Fruit fly (Drosophila melanogaster) whole organism, embryonic: Measurements from ENCODE around the gene CG11700.

Source experiments
- CG10366 ChIP-seq: fragments of 200-800 bp; sonication (Bioruptor generic); IDR thresholded peaks from 2 replicates; pipeline ENCODE4 v1.3.6; 2022; ENCODE audit warnings: missing biosample characterization, missing genetic modification characterization
- CG12071 ChIP-seq: fragments of 200-800 bp; sonication (Bioruptor generic); optimal IDR thresholded peaks from 3 replicates; lab custom pipeline; 2018; ENCODE audit warnings: missing biosample characterization, mild to moderate bottlenecking, missing genetic modification characterization
- CG1233 ChIP-seq: fragments of 200-800 bp; sonication (Bioruptor generic); optimal IDR thresholded peaks from 4 replicates; lab custom pipeline; 2018; ENCODE audit warnings: missing biosample characterization, mild to moderate bottlenecking, missing genetic modification characterization
- CG14965 ChIP-seq: fragments of 200-800 bp; sonication (Bioruptor generic); optimal IDR thresholded peaks from 2 replicates; lab custom pipeline; 2016; ENCODE audit warnings: missing biosample characterization, missing genetic modification characterization, borderline replicate concordance
- CG15269 ChIP-seq: fragments of 200-800 bp; sonication (Bioruptor generic); optimal IDR thresholded peaks from 2 replicates; lab custom pipeline; 2018; ENCODE audit warnings: missing biosample characterization, mild to moderate bottlenecking, missing genetic modification characterization, moderate library complexity
- CG15601 ChIP-seq: fragments of 200-800 bp; sonication (Bioruptor generic); optimal IDR thresholded peaks from 3 replicates; lab custom pipeline; 2019; ENCODE audit warnings: missing biosample characterization, mild to moderate bottlenecking, missing genetic modification characterization, moderate library complexity
- CG15696 ChIP-seq: fragments of 200-800 bp; sonication (Bioruptor generic); optimal IDR thresholded peaks from 2 replicates; lab custom pipeline; 2019; ENCODE audit warnings: missing biosample characterization, mild to moderate bottlenecking, missing genetic modification characterization, moderate library complexity
- CG1603 ChIP-seq: fragments of 200-800 bp; sonication (Bioruptor generic); optimal IDR thresholded peaks from 2 replicates; lab custom pipeline; 2019; ENCODE audit warnings: missing biosample characterization, mild to moderate bottlenecking, missing genetic modification characterization, moderate library complexity
- CG16779 ChIP-seq: fragments of 200-800 bp; sonication (Bioruptor generic); IDR thresholded peaks from 2 replicates; pipeline ENCODE4 v1.3.6; 2022; ENCODE audit warnings: missing biosample characterization, missing genetic modification characterization
- CG2116 ChIP-seq: fragments of 200-800 bp; sonication (Bioruptor generic); optimal IDR thresholded peaks from 3 replicates; lab custom pipeline; 2018; ENCODE audit warnings: missing biosample characterization, mild to moderate bottlenecking, missing genetic modification characterization
- CG2199 ChIP-seq: fragments of 200-800 bp; sonication (Bioruptor generic); IDR thresholded peaks from 3 replicates; pipeline ENCODE4 v1.3.6; 2022; ENCODE audit warnings: missing biosample characterization, missing genetic modification characterization
- CG30020 ChIP-seq: fragments of 200-800 bp; optimal IDR thresholded peaks from 2 replicates; lab custom pipeline; 2019; ENCODE audit warnings: missing biosample characterization, mild to moderate bottlenecking, missing genetic modification characterization, moderate library complexity
- CG30403 ChIP-seq: fragments of 200-800 bp; sonication (Bioruptor generic); optimal IDR thresholded peaks from 3 replicates; lab custom pipeline; 2016; ENCODE audit warnings: missing biosample characterization, missing genetic modification characterization
- CG31224 ChIP-seq: fragments of 200-800 bp; sonication (Bioruptor generic); IDR thresholded peaks from 2 replicates; pipeline ENCODE4 v1.3.6; 2022; ENCODE audit warnings: missing biosample characterization, missing genetic modification characterization
- CG4282 ChIP-seq: fragments of 200-800 bp; sonication (Bioruptor generic); optimal IDR thresholded peaks from 2 replicates; lab custom pipeline; 2016; ENCODE audit warnings: missing biosample characterization, missing genetic modification characterization
- CG4707 ChIP-seq: fragments of 200-800 bp; sonication (Bioruptor generic); optimal IDR thresholded peaks from 2 replicates; lab custom pipeline; 2018; ENCODE audit warnings: missing biosample characterization, mild to moderate bottlenecking, missing genetic modification characterization, moderate library complexity
- CG4820 ChIP-seq: fragments of 200-800 bp; sonication (Bioruptor generic); optimal IDR thresholded peaks from 3 replicates; lab custom pipeline; 2016; ENCODE audit warnings: missing biosample characterization, missing genetic modification characterization
- CG5245 ChIP-seq: fragments of 200-800 bp; sonication (Bioruptor generic); optimal IDR thresholded peaks from 3 replicates; lab custom pipeline; 2016; ENCODE audit warnings: missing biosample characterization, missing genetic modification characterization
- CG7357 ChIP-seq: fragments of 200-800 bp; sonication (Bioruptor generic); IDR thresholded peaks from 3 replicates; pipeline ENCODE4 v1.3.6; 2022; ENCODE audit warnings: missing biosample characterization, missing genetic modification characterization
- Dbx ChIP-seq: fragments of 200-800 bp; sonication (Bioruptor generic); IDR thresholded peaks from 3 replicates; pipeline ENCODE4 v1.3.6; 2022; ENCODE audit warnings: missing biosample characterization, missing genetic modification characterization
- Gsc ChIP-seq: fragments of 200-800 bp; sonication (Bioruptor generic); IDR thresholded peaks from 2 replicates; pipeline ENCODE4 v1.3.6; 2022; ENCODE audit warnings: missing biosample characterization, missing genetic modification characterization
- Hr3 ChIP-seq: fragments of 200-800 bp; sonication (Bioruptor generic); optimal IDR thresholded peaks from 3 replicates; lab custom pipeline; 2016; ENCODE audit warnings: missing biosample characterization, missing genetic modification characterization
- Ssrp ChIP-seq: fragments of 200-800 bp; sonication (Bioruptor generic); optimal IDR thresholded peaks from 2 replicates; lab custom pipeline; 2018; ENCODE audit warnings: missing biosample characterization, mild to moderate bottlenecking, missing genetic modification characterization, moderate library complexity
- Taf1 ChIP-seq: fragments of 200-800 bp; sonication (Bioruptor generic); IDR thresholded peaks from 2 replicates; pipeline ENCODE4 v1.3.6; 2022; ENCODE audit warnings: missing biosample characterization, missing genetic modification characterization
- al ChIP-seq: fragments of 200-800 bp; sonication (Bioruptor generic); IDR thresholded peaks from 2 replicates; pipeline ENCODE4 v1.3.6; 2022; ENCODE audit warnings: missing biosample characterization, missing genetic modification characterization
- az2 ChIP-seq: fragments of 200-800 bp; sonication (Bioruptor generic); optimal IDR thresholded peaks from 3 replicates; lab custom pipeline; 2016; ENCODE audit warnings: missing biosample characterization, missing genetic modification characterization
- bigmax ChIP-seq: fragments of 200-800 bp; sonication (Bioruptor generic); optimal IDR thresholded peaks from 2 replicates; lab custom pipeline; 2018; ENCODE audit warnings: missing biosample characterization, mild to moderate bottlenecking, missing genetic modification characterization
- cato ChIP-seq: fragments of 200-800 bp; sonication (Bioruptor generic); optimal IDR thresholded peaks from 2 replicates; lab custom pipeline; 2016; ENCODE audit warnings: missing biosample characterization, missing genetic modification characterization, borderline replicate concordance
- caup ChIP-seq: fragments of 200-800 bp; sonication (Bioruptor generic); optimal IDR thresholded peaks from 3 replicates; lab custom pipeline; 2017; ENCODE audit warnings: missing biosample characterization, mild to moderate bottlenecking, missing genetic modification characterization, moderate library complexity; ENCODE audit not compliant: severe bottlenecking
- cg ChIP-seq: fragments of 200-800 bp; sonication (Bioruptor generic); optimal IDR thresholded peaks from 3 replicates; lab custom pipeline; 2019; ENCODE audit warnings: missing biosample characterization, mild to moderate bottlenecking, missing genetic modification characterization, moderate library complexity
- chif ChIP-seq, 2 experiments: fragments of 200-800 bp; sonication (Bioruptor generic); optimal IDR thresholded peaks; 3 replicates each; lab custom pipeline; 2016; ENCODE audit warnings: missing biosample characterization in 2 of 2, missing genetic modification characterization in 2 of 2
- cwo ChIP-seq: fragments of 200-800 bp; sonication (Bioruptor generic); optimal IDR thresholded peaks from 3 replicates; lab custom pipeline; 2017; ENCODE audit warnings: missing biosample characterization, missing genetic modification characterization, mild to moderate bottlenecking, moderate library complexity, missing genetic modification reagents
- dpn ChIP-seq, 2 experiments: fragments of 200-800 bp; sonication (Bioruptor generic); optimal IDR thresholded peaks; 3 replicates each; lab custom pipeline; 2016; ENCODE audit warnings: missing biosample characterization in 2 of 2, missing genetic modification characterization in 2 of 2
- fd102C ChIP-seq: fragments of 200-800 bp; sonication (Bioruptor generic); optimal IDR thresholded peaks from 2 replicates; lab custom pipeline; 2018; ENCODE audit warnings: missing biosample characterization, mild to moderate bottlenecking, missing genetic modification characterization, moderate library complexity
- fd96Cb ChIP-seq: fragments of 200-800 bp; sonication (Bioruptor generic); optimal IDR thresholded peaks from 2 replicates; lab custom pipeline; 2018; ENCODE audit warnings: missing biosample characterization, mild to moderate bottlenecking, missing genetic modification characterization, moderate library complexity
- fu2 ChIP-seq: fragments of 200-800 bp; sonication (Bioruptor generic); optimal IDR thresholded peaks from 2 replicates; lab custom pipeline; 2016; ENCODE audit warnings: missing biosample characterization, missing genetic modification characterization
- gt ChIP-seq: fragments of 200-800 bp; sonication (Bioruptor generic); IDR thresholded peaks from 2 replicates; pipeline ENCODE4 v1.3.6; 2022; ENCODE audit warnings: missing biosample characterization, missing genetic modification characterization
- jumu ChIP-seq: fragments of 200-800 bp; sonication (Bioruptor generic); optimal IDR thresholded peaks from 3 replicates; lab custom pipeline; 2016; ENCODE audit warnings: missing biosample characterization, missing genetic modification characterization
- kah ChIP-seq: fragments of 200-800 bp; sonication (Bioruptor generic); optimal IDR thresholded peaks from 2 replicates; lab custom pipeline; 2018; ENCODE audit warnings: missing biosample characterization, mild to moderate bottlenecking, missing genetic modification characterization
- lab ChIP-seq: fragments of 200-800 bp; sonication (Bioruptor generic); optimal IDR thresholded peaks from 3 replicates; lab custom pipeline; 2017; ENCODE audit warnings: missing biosample characterization, missing genetic modification characterization, mild to moderate bottlenecking, moderate library complexity, missing genetic modification reagents
- phol ChIP-seq: fragments of 200-800 bp; sonication (Bioruptor generic); optimal IDR thresholded peaks from 3 replicates; lab custom pipeline; 2018; ENCODE audit warnings: missing biosample characterization, mild to moderate bottlenecking, missing genetic modification characterization, moderate library complexity
- pita ChIP-seq: fragments of 200-800 bp; sonication (Bioruptor generic); optimal IDR thresholded peaks from 2 replicates; lab custom pipeline; 2017; ENCODE audit warnings: missing biosample characterization, mild to moderate bottlenecking, missing genetic modification characterization
- rib ChIP-seq: fragments of 200-800 bp; sonication (Bioruptor generic); IDR thresholded peaks from 2 replicates; pipeline ENCODE4 v1.3.6; 2022; ENCODE audit warnings: missing biosample characterization, missing genetic modification characterization
- salm ChIP-seq: fragments of 200-800 bp; sonication (Bioruptor generic); optimal IDR thresholded peaks from 2 replicates; lab custom pipeline; 2018; ENCODE audit warnings: missing biosample characterization, mild to moderate bottlenecking, missing genetic modification characterization
- shn ChIP-seq: fragments of 200-800 bp; sonication (Bioruptor generic); optimal IDR thresholded peaks from 3 replicates; lab custom pipeline; 2016; ENCODE audit warnings: missing biosample characterization, missing genetic modification characterization
- sim ChIP-seq: fragments of 200-800 bp; sonication (Bioruptor generic); IDR thresholded peaks from 2 replicates; pipeline ENCODE4 v1.3.6; 2022; ENCODE audit warnings: missing biosample characterization, missing genetic modification characterization
- sna ChIP-seq: fragments of 200-800 bp; sonication (Bioruptor generic); IDR thresholded peaks from 2 replicates; pipeline ENCODE4 v1.3.6; 2022; ENCODE audit warnings: missing biosample characterization, missing genetic modification characterization; ENCODE audit not compliant: partially characterized antibody
- trh ChIP-seq: fragments of 200-800 bp; sonication (Bioruptor generic); optimal IDR thresholded peaks from 2 replicates; lab custom pipeline; 2016; ENCODE audit warnings: missing biosample characterization, missing genetic modification characterization
- twi ChIP-seq: fragments of 200-800 bp; optimal IDR thresholded peaks from 2 replicates; lab custom pipeline; 2019; ENCODE audit warnings: missing biosample characterization, mild to moderate bottlenecking, missing genetic modification characterization, moderate library complexity
- wek ChIP-seq: fragments of 200-800 bp; sonication (Bioruptor generic); optimal IDR thresholded peaks from 3 replicates; lab custom pipeline; 2018; ENCODE audit warnings: missing biosample characterization, mild to moderate bottlenecking, missing genetic modification characterization, moderate library complexity

The CG11700 gene

dm6 chrX:6263614-6264130 lies 19.7 kb downstream of the CG11700 start (continued):
- peak; percentile 23 for TF ChIP-seq CG15601 (tag; lab: Kevin White, UChicago)
- no peak for TF ChIP-seq cg (GFP tag; lab: Kevin White, UChicago)
- TF ChIP-seq al: peak; percentile 54; the same call in 1 of the 2 replicates
- TF ChIP-seq gt: no peak
- TF ChIP-seq az2 (GFP tag; lab: Kevin White, UChicago): peak; percentile 49
- no peak for TF ChIP-seq jumu (GFP tag; lab: Kevin White, UChicago)
- TF ChIP-seq lab (GFP tag; lab: Kevin White, UChicago): peak; percentile 90
- peak; percentile 60 for TF ChIP-seq Ssrp (tag; lab: Kevin White, UChicago)
- no peak for TF ChIP-seq fd102C
- no peak for TF ChIP-seq sna
- TF ChIP-seq pita (GFP tag; lab: Kevin White, UChicago): no peak
- peak; percentile 60 for TF ChIP-seq CG4820 (GFP tag; lab: Kevin White, UChicago)
- TF ChIP-seq twi (tag; lab: Kevin White, UChicago): peak; percentile 23
- peak; percentile 42 for TF ChIP-seq kah (GFP tag; lab: Kevin White, UChicago)
- peak; percentile 52 for TF ChIP-seq CG31224 (GFP tag; lab: Robert Waterston, UW)
- no peak for TF ChIP-seq sim
- peak; percentile 31 for TF ChIP-seq CG30020 (tag; lab: Kevin White, UChicago)
- TF ChIP-seq CG4707: no peak
- no peak; the same call in 1 of the 2 replicates for TF ChIP-seq CG10366 (GFP tag; lab: Robert Waterston, UW)
- peak; percentile 22 to 52 for TF ChIP-seq chif (GFP tag; optimal IDR thresholded peaks at IDR 0.05; lab: Kevin White, UChicago)
- TF ChIP-seq CG2199: no peak
- no peak for TF ChIP-seq CG14965 (GFP tag; lab: Kevin White, UChicago)
- peak; percentile 42 for TF ChIP-seq cato (GFP tag; lab: Kevin White, UChicago)
- TF ChIP-seq shn (GFP tag; lab: Kevin White, UChicago): peak; percentile 4
- peak; percentile 48; the same call in 1 of the 2 replicates for TF ChIP-seq rib
- TF ChIP-seq dpn (GFP tag; optimal IDR thresholded peaks at IDR 0.05; lab: Kevin White, UChicago): peak; percentile 42 to 63
- peak; percentile 69 for TF ChIP-seq CG1233 (GFP tag; lab: Kevin White, UChicago)
- peak; percentile 19 for TF ChIP-seq CG2116 (GFP tag; lab: Kevin White, UChicago)
- peak; percentile 17 for TF ChIP-seq CG15696 (tag; lab: Kevin White, UChicago)
- peak; percentile 69 for TF ChIP-seq fd96Cb
- peak; percentile 80 for TF ChIP-seq cwo
- TF ChIP-seq Gsc (GFP tag; lab: Robert Waterston, UW): no peak
- peak; percentile 84 for TF ChIP-seq phol (tag; lab: Kevin White, UChicago)
- peak; percentile 35; the same call in 1 of the 3 replicates for TF ChIP-seq CG7357 (GFP tag; lab: Robert Waterston, UW)
- peak; percentile 55 for TF ChIP-seq Dbx
- TF ChIP-seq trh (GFP tag; lab: Kevin White, UChicago): no peak
- TF ChIP-seq Hr3 (GFP tag; lab: Kevin White, UChicago): peak; percentile 48
- TF ChIP-seq CG1603 (tag; lab: Kevin White, UChicago): peak; percentile 63
- TF ChIP-seq CG16779 (GFP tag; lab: Robert Waterston, UW): no peak
- peak; percentile 20 for TF ChIP-seq wek (GFP tag; lab: Kevin White, UChicago)
- peak; percentile 74 for TF ChIP-seq CG12071 (GFP tag; lab: Kevin White, UChicago)
- TF ChIP-seq caup (GFP tag; lab: Kevin White, UChicago): peak; percentile 82
- no peak for TF ChIP-seq Taf1 (GFP tag; lab: Robert Waterston, UW)
- TF ChIP-seq CG30403 (GFP tag; lab: Kevin White, UChicago): peak; percentile 77
- TF ChIP-seq CG5245: peak; percentile 38
- peak; percentile 66 for TF ChIP-seq salm (tag; lab: Kevin White, UChicago)
- TF ChIP-seq fu2 (GFP tag; lab: Kevin White, UChicago): peak; percentile 32
- TF ChIP-seq CG15269 (tag; lab: Kevin White, UChicago): peak; percentile 85
- no peak for TF ChIP-seq bigmax (GFP tag; lab: Kevin White, UChicago)
- no peak for TF ChIP-seq CG4282 (GFP tag; lab: Kevin White, UChicago)
